Fruit fly (Drosophila melanogaster) whole organism, prepupa: ENCODE results near the gene CG1161.

Experiments
- CG31627 ChIP-seq: fragments of 200-800 bp; sonication (Bioruptor generic); optimal IDR thresholded peaks from 3 replicates; lab custom pipeline; 2016; ENCODE audit warnings: missing biosample characterization, missing genetic modification characterization
- CG4318 ChIP-seq: fragments of 200-800 bp; sonication (Bioruptor generic); optimal IDR thresholded peaks from 3 replicates; lab custom pipeline; 2017; ENCODE audit warnings: missing biosample characterization, mild to moderate bottlenecking, missing genetic modification characterization
- Gug ChIP-seq: fragments of 200-800 bp; sonication (Bioruptor generic); IDR thresholded peaks from 2 replicates; pipeline ENCODE4 v1.3.6; 2022; ENCODE audit warnings: missing biosample characterization, missing genetic modification characterization
- dsx ChIP-seq: fragments of 200-800 bp; optimal IDR thresholded peaks from 3 replicates; lab custom pipeline; 2019; ENCODE audit warnings: missing biosample characterization, mild to moderate bottlenecking, missing genetic modification characterization, moderate library complexity; ENCODE audit not compliant: poor library complexity, severe bottlenecking

DNA sequence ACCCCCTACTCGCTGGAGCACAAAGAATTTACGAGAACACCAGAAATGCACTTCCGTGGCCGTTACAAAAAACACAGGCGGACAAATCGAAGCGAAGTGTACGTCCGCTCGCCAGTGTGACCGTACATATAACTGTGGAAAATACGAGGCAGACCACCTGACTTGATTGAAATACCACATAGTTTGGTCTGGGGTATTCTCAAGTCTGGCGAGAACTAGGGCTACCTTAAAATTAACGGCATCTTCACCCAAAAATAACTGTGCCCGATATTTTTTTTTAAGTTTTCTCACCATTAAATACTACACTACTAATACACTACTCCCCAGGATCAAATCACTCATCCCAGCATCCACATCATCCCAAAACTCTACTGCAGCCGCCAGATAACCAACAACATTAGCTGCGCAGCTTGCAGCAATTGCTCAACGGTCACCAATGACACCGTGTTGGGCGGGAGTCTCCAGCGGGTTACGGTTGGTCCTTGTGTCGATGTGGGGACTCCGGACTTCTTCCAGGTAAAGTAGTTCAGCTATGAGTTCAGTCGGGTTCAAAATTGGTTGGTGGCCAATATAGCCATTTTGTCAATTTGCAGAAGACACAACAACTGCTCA lies 13.4 kb downstream of the CG1161 start, which contains the start of gene Cerk:
- TF ChIP-seq dsx (GFP tag; lab: Kevin White, UChicago), result no peak
- no peak for TF ChIP-seq CG4318 (GFP tag; lab: Kevin White, UChicago)
- no peak for TF ChIP-seq Gug (GFP tag; lab: Robert Waterston, UW)
- TF ChIP-seq CG31627 (GFP tag; lab: Kevin White, UChicago), result peak; percentile 23
